Fruit fly (Drosophila melanogaster) whole organism, embryonic: ENCODE results near the gene Cpr65Az.
A peak's percentile ranks its signal among the peaks of the same experiment; 100 is the strongest.

Experiments used
- Ada2b ChIP-seq: fragments of 200-800 bp; sonication (Bioruptor generic); IDR thresholded peaks from 2 replicates; pipeline ENCODE4 v1.3.6; 2022; ENCODE audit warnings: missing biosample characterization, missing genetic modification characterization
- Antp ChIP-seq: fragments of 200-800 bp; sonication (Bioruptor generic); optimal IDR thresholded peaks from 3 replicates; lab custom pipeline; 2016; ENCODE audit warnings: missing biosample characterization, missing genetic modification characterization
- Atf-2 ChIP-seq: fragments of 200-800 bp; sonication (Bioruptor generic); optimal IDR thresholded peaks from 2 replicates; lab custom pipeline; 2016; ENCODE audit warnings: missing biosample characterization, missing genetic modification characterization
- CG12155 ChIP-seq: fragments of 200-800 bp; sonication (Bioruptor generic); optimal IDR thresholded peaks from 3 replicates; lab custom pipeline; 2016; ENCODE audit warnings: missing biosample characterization, missing genetic modification characterization
- CG12769 ChIP-seq: fragments of 200-800 bp; sonication (Bioruptor generic); optimal IDR thresholded peaks from 2 replicates; lab custom pipeline; 2019; ENCODE audit warnings: missing biosample characterization, mild to moderate bottlenecking, missing genetic modification characterization, moderate library complexity
- CG13424 ChIP-seq: fragments of 200-800 bp; sonication (Bioruptor generic); optimal IDR thresholded peaks from 2 replicates; lab custom pipeline; 2019; ENCODE audit warnings: missing biosample characterization, mild to moderate bottlenecking, missing genetic modification characterization, moderate library complexity
- CG16815 ChIP-seq: fragments of 200-800 bp; sonication (Bioruptor generic); optimal IDR thresholded peaks from 3 replicates; lab custom pipeline; 2017; ENCODE audit warnings: missing biosample characterization, mild to moderate bottlenecking, missing genetic modification characterization
- CG16863 ChIP-seq: fragments of 200-800 bp; sonication (Bioruptor generic); optimal IDR thresholded peaks from 3 replicates; lab custom pipeline; 2016; ENCODE audit warnings: missing biosample characterization, missing genetic modification characterization
- CG18262 ChIP-seq: fragments of 200-800 bp; optimal IDR thresholded peaks from 3 replicates; lab custom pipeline; 2019; ENCODE audit warnings: missing biosample characterization, mild to moderate bottlenecking, missing genetic modification characterization, moderate library complexity
- CG18599 ChIP-seq: fragments of 200-800 bp; sonication (Bioruptor generic); optimal IDR thresholded peaks from 3 replicates; lab custom pipeline; 2017; ENCODE audit warnings: missing biosample characterization, missing genetic modification characterization, mild to moderate bottlenecking, moderate library complexity, missing genetic modification reagents
- CG2129 ChIP-seq: fragments of 200-800 bp; sonication (Bioruptor generic); IDR thresholded peaks from 2 replicates; pipeline ENCODE4 v1.3.6; 2022; ENCODE audit warnings: missing biosample characterization, missing genetic modification characterization; ENCODE audit not compliant: partially characterized antibody
- CG2199 ChIP-seq: fragments of 200-800 bp; sonication (Bioruptor generic); IDR thresholded peaks from 3 replicates; pipeline ENCODE4 v1.3.6; 2022; ENCODE audit warnings: missing biosample characterization, missing genetic modification characterization
- CG30020 ChIP-seq: fragments of 200-800 bp; optimal IDR thresholded peaks from 2 replicates; lab custom pipeline; 2019; ENCODE audit warnings: missing biosample characterization, mild to moderate bottlenecking, missing genetic modification characterization, moderate library complexity
- CG30403 ChIP-seq: fragments of 200-800 bp; sonication (Bioruptor generic); optimal IDR thresholded peaks from 3 replicates; lab custom pipeline; 2016; ENCODE audit warnings: missing biosample characterization, missing genetic modification characterization
- CG30431 ChIP-seq: fragments of 200-800 bp; sonication (Bioruptor generic); optimal IDR thresholded peaks from 2 replicates; lab custom pipeline; 2017; ENCODE audit warnings: missing biosample characterization, missing genetic modification characterization
- CG31441 ChIP-seq: fragments of 200-800 bp; sonication (Bioruptor generic); IDR thresholded peaks from 2 replicates; pipeline ENCODE4 v1.3.6; 2022; ENCODE audit warnings: missing biosample characterization, missing genetic modification characterization
- CG32772 ChIP-seq: fragments of 200-800 bp; sonication (Bioruptor generic); IDR thresholded peaks from 2 replicates; pipeline ENCODE4 v1.3.6; 2022; ENCODE audit warnings: missing biosample characterization, missing genetic modification characterization
- CG3995 ChIP-seq: fragments of 200-800 bp; sonication (Bioruptor generic); optimal IDR thresholded peaks from 3 replicates; lab custom pipeline; 2016; ENCODE audit warnings: missing biosample characterization, missing genetic modification characterization
- CG8388 ChIP-seq: fragments of 200-800 bp; sonication (Bioruptor generic); optimal IDR thresholded peaks from 2 replicates; lab custom pipeline; 2019; ENCODE audit warnings: missing biosample characterization, mild to moderate bottlenecking, missing genetic modification characterization, moderate library complexity
- CG9609 ChIP-seq: fragments of 200-800 bp; sonication (Bioruptor generic); optimal IDR thresholded peaks from 3 replicates; lab custom pipeline; 2016; ENCODE audit warnings: missing biosample characterization, missing genetic modification characterization
- CTCF ChIP-seq: fragments of 200-800 bp; sonication (Bioruptor generic); optimal IDR thresholded peaks from 2 replicates; lab custom pipeline; 2017; ENCODE audit warnings: missing biosample characterization, mild to moderate bottlenecking, missing genetic modification characterization, moderate library complexity
- D19A ChIP-seq: fragments of 200-800 bp; optimal IDR thresholded peaks from 3 replicates; lab custom pipeline; 2019; ENCODE audit warnings: missing biosample characterization, mild to moderate bottlenecking, missing genetic modification characterization, moderate library complexity
- Dbx ChIP-seq: fragments of 200-800 bp; sonication (Bioruptor generic); IDR thresholded peaks from 3 replicates; pipeline ENCODE4 v1.3.6; 2022; ENCODE audit warnings: missing biosample characterization, missing genetic modification characterization
- Elba2 ChIP-seq: fragments of 200-800 bp; sonication (Bioruptor generic); optimal IDR thresholded peaks from 3 replicates; lab custom pipeline; 2016; ENCODE audit warnings: missing biosample characterization, missing genetic modification characterization
- Hr3 ChIP-seq: fragments of 200-800 bp; sonication (Bioruptor generic); optimal IDR thresholded peaks from 3 replicates; lab custom pipeline; 2016; ENCODE audit warnings: missing biosample characterization, missing genetic modification characterization
- Hr39 ChIP-seq: fragments of >200 bp; optimal IDR thresholded peaks from 2 replicates; lab custom pipeline; 2017
- Hsf ChIP-seq: fragments of 200-800 bp; sonication (Bioruptor generic); optimal IDR thresholded peaks from 3 replicates; lab custom pipeline; 2016; ENCODE audit warnings: missing biosample characterization, missing genetic modification characterization
- Myb ChIP-seq: fragments of 200-800 bp; sonication (Bioruptor generic); optimal IDR thresholded peaks from 2 replicates; lab custom pipeline; 2016; ENCODE audit warnings: missing biosample characterization, missing genetic modification characterization
- PHDP ChIP-seq: fragments of 200-800 bp; sonication (Bioruptor generic); optimal IDR thresholded peaks from 3 replicates; lab custom pipeline; 2018; ENCODE audit warnings: missing biosample characterization, mild to moderate bottlenecking, missing genetic modification characterization, moderate library complexity
- Side ChIP-seq: fragments of 200-800 bp; sonication (Bioruptor generic); optimal IDR thresholded peaks from 2 replicates; lab custom pipeline; 2016; ENCODE audit warnings: missing biosample characterization, missing genetic modification characterization
- Sin3A ChIP-seq: fragments of >200 bp; optimal IDR thresholded peaks from 2 replicates; lab custom pipeline; 2018
- Six4 ChIP-seq: fragments of 200-800 bp; sonication (Bioruptor generic); optimal IDR thresholded peaks from 2 replicates; lab custom pipeline; 2016; ENCODE audit warnings: missing biosample characterization, missing genetic modification characterization
- Stat92E ChIP-seq, 3 experiments: fragments of >200 bp in 2 of 3; fragments of 200-800 bp in 1 of 3; sonication (Bioruptor generic) in 1 of 3; optimal IDR thresholded peaks; 2 replicates each; lab custom pipeline; 2017 to 2019; ENCODE audit warnings: missing biosample characterization in 3 of 3, missing genetic modification characterization in 3 of 3, mild to moderate bottlenecking in 1 of 3, moderate library complexity in 1 of 3
- ab ChIP-seq: fragments of 200-800 bp; sonication (Bioruptor generic); optimal IDR thresholded peaks from 2 replicates; lab custom pipeline; 2016; ENCODE audit warnings: missing biosample characterization, missing genetic modification characterization
- ase ChIP-seq: fragments of 200-800 bp; sonication (Bioruptor generic); IDR thresholded peaks from 3 replicates; pipeline ENCODE4 v1.3.6; 2022; ENCODE audit warnings: missing biosample characterization, missing genetic modification characterization
- da ChIP-seq: fragments of 200-800 bp; sonication (Bioruptor generic); optimal IDR thresholded peaks from 2 replicates; lab custom pipeline; 2016; ENCODE audit warnings: missing biosample characterization, missing genetic modification characterization
- dan ChIP-seq: fragments of 200-800 bp; sonication (Bioruptor generic); IDR thresholded peaks from 2 replicates; pipeline ENCODE4 v1.3.6; 2022; ENCODE audit warnings: missing biosample characterization, missing genetic modification characterization
- dati ChIP-seq: fragments of 200-800 bp; sonication (Bioruptor generic); IDR thresholded peaks from 2 replicates; pipeline ENCODE4 v1.3.6; 2022; ENCODE audit warnings: missing biosample characterization, missing genetic modification characterization
- dm ChIP-seq: fragments of 200-800 bp; sonication (Bioruptor generic); optimal IDR thresholded peaks from 3 replicates; lab custom pipeline; 2016; ENCODE audit warnings: missing biosample characterization, missing genetic modification characterization
- fd96Cb ChIP-seq: fragments of 200-800 bp; sonication (Bioruptor generic); optimal IDR thresholded peaks from 2 replicates; lab custom pipeline; 2018; ENCODE audit warnings: missing biosample characterization, mild to moderate bottlenecking, missing genetic modification characterization, moderate library complexity
- kni ChIP-seq: fragments of 200-800 bp; sonication (Bioruptor generic); optimal IDR thresholded peaks from 3 replicates; lab custom pipeline; 2017; ENCODE audit warnings: mild to moderate bottlenecking, missing biosample characterization, missing genetic modification reagents, missing genetic modification characterization
- lmd ChIP-seq: fragments of 200-800 bp; sonication (Bioruptor generic); IDR thresholded peaks from 2 replicates; pipeline ENCODE4 v1.3.6; 2022; ENCODE audit warnings: missing biosample characterization, missing genetic modification characterization
- nmo ChIP-seq: fragments of 200-800 bp; sonication (Bioruptor generic); optimal IDR thresholded peaks from 2 replicates; lab custom pipeline; 2018; ENCODE audit warnings: missing biosample characterization, mild to moderate bottlenecking, missing genetic modification characterization, moderate library complexity
- nom ChIP-seq: fragments of 200-800 bp; sonication (Bioruptor generic); optimal IDR thresholded peaks from 2 replicates; lab custom pipeline; 2017; ENCODE audit warnings: missing biosample characterization, missing genetic modification characterization, mild to moderate bottlenecking, moderate library complexity, missing genetic modification reagents
- pho ChIP-seq: fragments of 200-800 bp; sonication (Bioruptor generic); optimal IDR thresholded peaks from 2 replicates; lab custom pipeline; 2016; ENCODE audit warnings: missing biosample characterization, missing genetic modification characterization
- pzg ChIP-seq: fragments of 200-800 bp; sonication (Bioruptor generic); optimal IDR thresholded peaks from 3 replicates; lab custom pipeline; 2018; ENCODE audit warnings: missing biosample characterization, mild to moderate bottlenecking, missing genetic modification characterization, moderate library complexity
- sima ChIP-seq: fragments of 200-800 bp; sonication (Bioruptor generic); optimal IDR thresholded peaks from 2 replicates; lab custom pipeline; 2016; ENCODE audit warnings: missing biosample characterization, missing genetic modification characterization
- sisA ChIP-seq: fragments of 200-800 bp; sonication (Bioruptor generic); IDR thresholded peaks from 2 replicates; pipeline ENCODE4 v1.3.6; 2022; ENCODE audit warnings: missing biosample characterization, missing genetic modification characterization
- stc ChIP-seq: fragments of 200-800 bp; sonication (Bioruptor generic); IDR thresholded peaks from 2 replicates; pipeline ENCODE4 v1.3.6; 2022; ENCODE audit warnings: missing biosample characterization, missing genetic modification characterization
- twi ChIP-seq: fragments of 200-800 bp; optimal IDR thresholded peaks from 2 replicates; lab custom pipeline; 2019; ENCODE audit warnings: missing biosample characterization, mild to moderate bottlenecking, missing genetic modification characterization, moderate library complexity
- vnd ChIP-seq: fragments of 200-800 bp; sonication (Bioruptor generic); IDR thresholded peaks from 3 replicates; pipeline ENCODE4 v1.3.6; 2022; ENCODE audit warnings: missing biosample characterization, missing genetic modification characterization; ENCODE audit not compliant: partially characterized antibody
- wek ChIP-seq: fragments of 200-800 bp; sonication (Bioruptor generic); optimal IDR thresholded peaks from 3 replicates; lab custom pipeline; 2018; ENCODE audit warnings: missing biosample characterization, mild to moderate bottlenecking, missing genetic modification characterization, moderate library complexity
- yki ChIP-seq: fragments of >200 bp; optimal IDR thresholded peaks from 3 replicates; lab custom pipeline; 2018

The Cpr65Az gene

dm6 chr3L:6181776-6182175 is 21.2 kb downstream of the Cpr65Az start, which contains the start of gene CG10274 (continued):
- TF ChIP-seq pho (GFP tag; lab: Kevin White, UChicago), result peak; percentile 89
- peak; percentile 72 for TF ChIP-seq Myb (GFP tag; lab: Kevin White, UChicago)
- no peak for TF ChIP-seq nom (GFP tag; lab: Kevin White, UChicago)
- TF ChIP-seq kni (GFP tag; lab: Kevin White, UChicago), result no peak
- TF ChIP-seq vnd (GFP tag; lab: Robert Waterston, UW), result no peak
- TF ChIP-seq Stat92E (GFP tag; optimal IDR thresholded peaks at IDR 0.05; lab: Kevin White, UChicago), result peak in 1 of 3 experiments; percentile 39
- no peak for TF ChIP-seq dati (GFP tag; lab: Robert Waterston, UW)
- TF ChIP-seq CG12155 (GFP tag; lab: Kevin White, UChicago), result peak; percentile 90
- peak; percentile 70 for TF ChIP-seq twi
- peak; percentile 81 for TF ChIP-seq Dbx (GFP tag; lab: Robert Waterston, UW)
- peak; percentile 30 for TF ChIP-seq da (GFP tag; lab: Kevin White, UChicago)
- peak; percentile 91 for TF ChIP-seq nmo
- no peak for TF ChIP-seq CG18599
- TF ChIP-seq Antp (GFP tag; lab: Kevin White, UChicago), result peak; percentile 51
- no peak for TF ChIP-seq CG2129 (GFP tag; lab: Robert Waterston, UW)
- peak; percentile 78 for TF ChIP-seq PHDP
- TF ChIP-seq yki (lab: Kevin White, UChicago), result no peak
- peak; percentile 65 for TF ChIP-seq pzg
- TF ChIP-seq stc (GFP tag; lab: Robert Waterston, UW), result no peak
- peak; percentile 72 for TF ChIP-seq CG16815 (GFP tag; lab: Kevin White, UChicago)
- peak; percentile 68 for TF ChIP-seq Atf-2 (GFP tag; lab: Kevin White, UChicago)
- peak; percentile 76 for TF ChIP-seq CG18262 (tag; lab: Kevin White, UChicago)
- TF ChIP-seq CG30020, result peak; percentile 79
- TF ChIP-seq dan (GFP tag; lab: Robert Waterston, UW), result no peak
- peak; percentile 90 for TF ChIP-seq CG30403 (GFP tag; lab: Kevin White, UChicago)
- TF ChIP-seq CG8388 (GFP tag; lab: Kevin White, UChicago), result peak; percentile 50
- TF ChIP-seq Hr3 (GFP tag; lab: Kevin White, UChicago), result peak; percentile 80
- peak; percentile 73 for TF ChIP-seq sisA (GFP tag; lab: Robert Waterston, UW)
- no peak for TF ChIP-seq CTCF (GFP tag; lab: Kevin White, UChicago)
- TF ChIP-seq wek (GFP tag; lab: Kevin White, UChicago), result no peak
- TF ChIP-seq CG12769, result no peak
- TF ChIP-seq CG30431 (GFP tag; lab: Kevin White, UChicago), result peak; percentile 16
- peak; percentile 87 for TF ChIP-seq Hsf (GFP tag; lab: Kevin White, UChicago)
- peak; percentile 52; the same call in 1 of the 2 replicates for TF ChIP-seq CG32772
- peak; percentile 50 for TF ChIP-seq Elba2 (GFP tag; lab: Kevin White, UChicago)
- no peak for TF ChIP-seq sima (GFP tag; lab: Kevin White, UChicago)
- peak; percentile 79 for TF ChIP-seq CG3995 (GFP tag; lab: Kevin White, UChicago)
- no peak; the same call in 1 of the 2 replicates for TF ChIP-seq CG31441 (GFP tag; lab: Robert Waterston, UW)
- peak; percentile 66 for TF ChIP-seq Six4 (GFP tag; lab: Kevin White, UChicago)
- TF ChIP-seq CG2199 (GFP tag; lab: Robert Waterston, UW), result no peak
- peak; percentile 30 for TF ChIP-seq dm (GFP tag; lab: Kevin White, UChicago)
- TF ChIP-seq ab (GFP tag; lab: Kevin White, UChicago), result peak; percentile 48
- TF ChIP-seq CG16863 (GFP tag; lab: Kevin White, UChicago), result peak; percentile 64
- TF ChIP-seq lmd (GFP tag; lab: Robert Waterston, UW), result peak; percentile 80
- peak; percentile 84 for TF ChIP-seq CG13424 (tag; lab: Kevin White, UChicago)
- 0 out of 3 replicates have a peak, but pooled peaks have one; percentile 13 for TF ChIP-seq ase
- TF ChIP-seq Side (GFP tag; lab: Kevin White, UChicago), result peak; percentile 58
- TF ChIP-seq Hr39 (lab: Kevin White, UChicago), result no peak
- no peak for TF ChIP-seq D19A
- TF ChIP-seq Sin3A, result peak; percentile 75
- peak; percentile 65 for TF ChIP-seq fd96Cb (tag; lab: Kevin White, UChicago)
- TF ChIP-seq CG9609 (GFP tag; lab: Kevin White, UChicago), result peak; percentile 67
- peak; percentile 60 for TF ChIP-seq Ada2b (GFP tag; lab: Robert Waterston, UW)
